Worm (Caenorhabditis elegans): ENCODE measurements around the gene cand-1.

DNA sequence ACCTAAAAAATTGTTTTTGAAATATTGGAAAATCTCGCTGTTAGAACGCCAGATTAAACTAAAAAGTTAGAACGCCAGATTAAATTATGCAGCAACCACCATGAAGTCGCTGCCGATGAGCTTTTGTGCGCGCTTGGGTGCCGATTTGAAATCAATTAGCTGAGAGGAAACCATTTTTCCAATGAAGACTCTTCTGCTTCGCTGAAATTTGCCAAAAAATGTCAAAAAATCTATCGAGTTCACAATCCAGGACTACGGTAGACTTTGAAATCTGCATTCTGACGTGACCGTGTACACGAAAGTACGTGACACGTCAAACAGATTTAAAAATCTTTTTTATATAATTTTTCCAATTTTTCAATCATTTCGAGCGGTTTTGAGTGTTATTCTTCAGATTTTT lies 13.7 kb upstream of the cand-1 start, which contains the start of gene immt-2:
- TF ChIP-seq nhr-11 (tag; optimal IDR thresholded peaks at IDR 0.05) (no peak), ceh-16 (tag; optimal IDR thresholded peaks at IDR 0.05) (no peak), unc-39 (tag; optimal IDR thresholded peaks at IDR 0.05) (no peak), skn-1 (tag; optimal IDR thresholded peaks at IDR 0.05) (no peak), snpc-4 (tag; optimal IDR thresholded peaks at IDR 0.05) (no peak), nhr-12 (tag; optimal IDR thresholded peaks at IDR 0.05) (no peak)
